Worm (Caenorhabditis elegans) whole organism, L2 larva: ENCODE data around the gene B0478.3.
A peak's percentile ranks its signal among the peaks of the same experiment; 100 is the strongest.

Experiments
- C34F6.9 ChIP-seq: fragments of 150-350 bp; optimal IDR thresholded peaks from 2 replicates; lab custom pipeline; 2014; ENCODE audit warnings: missing biosample characterization, missing genetic modification characterization
- F13H6.1 ChIP-seq: sonication (generic microtip); optimal IDR thresholded peaks from 2 replicates; lab custom pipeline; 2016; ENCODE audit warnings: missing genetic modification characterization, missing compliant biosample characterization
- R02D3.7 ChIP-seq: fragments of 150-350 bp; optimal IDR thresholded peaks from 2 replicates; lab custom pipeline; 2014; ENCODE audit warnings: missing biosample characterization, missing genetic modification characterization
- Y55F3AM.14 ChIP-seq: fragments of 200-800 bp; sonication (Bioruptor generic); optimal IDR thresholded peaks from 2 replicates; lab custom pipeline; 2018; ENCODE audit warnings: mild to moderate bottlenecking, missing genetic modification characterization, missing compliant biosample characterization
- ZK546.5 ChIP-seq: sonication (generic microtip); optimal IDR thresholded peaks from 2 replicates; lab custom pipeline; 2017; ENCODE audit warnings: missing biosample characterization, missing genetic modification characterization
- alr-1 ChIP-seq: fragments of 150-350 bp; optimal IDR thresholded peaks from 2 replicates; lab custom pipeline; 2014; ENCODE audit warnings: missing biosample characterization, missing genetic modification characterization
- aly-2 ChIP-seq: fragments of 150-350 bp; optimal IDR thresholded peaks from 2 replicates; lab custom pipeline; 2014; ENCODE audit warnings: missing biosample characterization, missing genetic modification characterization
- ama-1 ChIP-seq: fragments of 150-350 bp; optimal IDR thresholded peaks from 2 replicates; lab custom pipeline; 2018; ENCODE audit warnings: inconsistent platforms
- blmp-1 ChIP-seq: sonication (generic microtip); optimal IDR thresholded peaks from 2 replicates; lab custom pipeline; 2017; ENCODE audit warnings: missing genetic modification characterization, mild to moderate bottlenecking, missing compliant biosample characterization, antibody characterized with exemption, moderate library complexity; ENCODE audit not compliant: insufficient read depth
- ceh-16 ChIP-seq: fragments of 150-350 bp; optimal IDR thresholded peaks from 2 replicates; lab custom pipeline; 2014; ENCODE audit warnings: missing biosample characterization, missing genetic modification characterization
- ceh-82 ChIP-seq: fragments of 150-350 bp; optimal IDR thresholded peaks from 2 replicates; lab custom pipeline; 2014; ENCODE audit warnings: missing biosample characterization, missing genetic modification characterization
- crh-2 ChIP-seq: sonication (generic microtip); optimal IDR thresholded peaks from 2 replicates; lab custom pipeline; 2017; ENCODE audit warnings: missing biosample characterization, missing genetic modification characterization
- dmd-4 ChIP-seq: sonication (generic microtip); optimal IDR thresholded peaks from 2 replicates; lab custom pipeline; 2017; ENCODE audit warnings: missing biosample characterization, missing genetic modification characterization
- egl-27 ChIP-seq: sonication (generic microtip); optimal IDR thresholded peaks from 3 replicates; lab custom pipeline; 2017; ENCODE audit warnings: missing biosample characterization, missing genetic modification reagents, missing genetic modification characterization
- elt-1 ChIP-seq: fragments of 150-350 bp; optimal IDR thresholded peaks from 2 replicates; lab custom pipeline; 2014; ENCODE audit warnings: missing biosample characterization, missing genetic modification characterization
- elt-3 ChIP-seq: sonication (generic microtip); optimal IDR thresholded peaks from 2 replicates; lab custom pipeline; 2017; ENCODE audit warnings: missing biosample characterization, missing genetic modification characterization
- fos-1 ChIP-seq: fragments of 150-350 bp; optimal IDR thresholded peaks from 2 replicates; lab custom pipeline; 2014; ENCODE audit warnings: missing biosample characterization, missing genetic modification characterization
- gmeb-1 ChIP-seq: fragments of 150-350 bp; optimal IDR thresholded peaks from 2 replicates; lab custom pipeline; 2014; ENCODE audit warnings: missing biosample characterization, missing genetic modification characterization
- lin-11 ChIP-seq: fragments of 150-350 bp; sonication (generic microtip); optimal IDR thresholded peaks from 2 replicates; lab custom pipeline; 2014; ENCODE audit warnings: missing biosample characterization, missing genetic modification characterization, inconsistent platforms, mixed read lengths
- lin-13 ChIP-seq: fragments of 150-350 bp; optimal IDR thresholded peaks from 2 replicates; lab custom pipeline; 2014; ENCODE audit warnings: missing biosample characterization, missing genetic modification reagents, missing genetic modification characterization
- lin-39 ChIP-seq: fragments of 150-350 bp; optimal IDR thresholded peaks from 2 replicates; lab custom pipeline; 2014; ENCODE audit warnings: missing biosample characterization, missing genetic modification reagents, missing genetic modification characterization
- lsy-2 ChIP-seq, 2 experiments: fragments of 150-350 bp in 1 of 2; sonication (generic microtip) in 1 of 2; optimal IDR thresholded peaks; 2 replicates each; lab custom pipeline; 2014 to 2017; ENCODE audit warnings: missing biosample characterization in 2 of 2, missing genetic modification characterization in 2 of 2
- mab-5 ChIP-seq: fragments of 150-350 bp; optimal IDR thresholded peaks from 2 replicates; lab custom pipeline; 2014; ENCODE audit warnings: missing biosample characterization, missing genetic modification characterization
- mbf-1 ChIP-seq: sonication (generic microtip); optimal IDR thresholded peaks from 2 replicates; lab custom pipeline; 2017; ENCODE audit warnings: missing biosample characterization, missing genetic modification characterization
- mdl-1 ChIP-seq, 2 experiments: fragments of 150-350 bp in 1 of 2; sonication (generic microtip) in 1 of 2; optimal IDR thresholded peaks; 2 replicates each; lab custom pipeline; 2017; ENCODE audit warnings: missing biosample characterization in 2 of 2, missing genetic modification characterization in 2 of 2
- nhr-10 ChIP-seq: sonication (generic microtip); optimal IDR thresholded peaks from 2 replicates; lab custom pipeline; 2017; ENCODE audit warnings: missing biosample characterization, missing genetic modification characterization
- nhr-11 ChIP-seq: fragments of 150-350 bp; optimal IDR thresholded peaks from 2 replicates; lab custom pipeline; 2014; ENCODE audit warnings: missing biosample characterization, missing genetic modification characterization
- nhr-12 ChIP-seq: fragments of 150-350 bp; optimal IDR thresholded peaks from 2 replicates; lab custom pipeline; 2014; ENCODE audit warnings: missing biosample characterization, missing genetic modification characterization
- nhr-129 ChIP-seq: fragments of 150-350 bp; optimal IDR thresholded peaks from 2 replicates; lab custom pipeline; 2014; ENCODE audit warnings: missing biosample characterization, missing genetic modification characterization
- nhr-21 ChIP-seq: fragments of 150-350 bp; optimal IDR thresholded peaks from 2 replicates; lab custom pipeline; 2014; ENCODE audit warnings: missing biosample characterization, missing genetic modification characterization
- nhr-23 ChIP-seq: fragments of 150-350 bp; optimal IDR thresholded peaks from 2 replicates; lab custom pipeline; 2014; ENCODE audit warnings: missing biosample characterization, missing genetic modification reagents, missing genetic modification characterization
- nhr-237 ChIP-seq: fragments of 150-350 bp; optimal IDR thresholded peaks from 2 replicates; lab custom pipeline; 2014; ENCODE audit warnings: missing biosample characterization, missing genetic modification characterization
- nhr-25 ChIP-seq: fragments of 150-350 bp; sonication (generic microtip); optimal IDR thresholded peaks from 3 replicates; lab custom pipeline; 2014; ENCODE audit warnings: missing biosample characterization, missing genetic modification characterization
- nhr-6 ChIP-seq: fragments of 150-350 bp; optimal IDR thresholded peaks from 2 replicates; lab custom pipeline; 2014; ENCODE audit warnings: missing biosample characterization, missing genetic modification characterization
- nhr-77 ChIP-seq: fragments of 150-350 bp; optimal IDR thresholded peaks from 2 replicates; lab custom pipeline; 2014; ENCODE audit warnings: missing biosample characterization, missing genetic modification characterization
- peb-1 ChIP-seq: fragments of 150-350 bp; optimal IDR thresholded peaks from 2 replicates; lab custom pipeline; 2014; ENCODE audit warnings: missing biosample characterization, missing genetic modification characterization
- sem-4 ChIP-seq: fragments of 150-350 bp; optimal IDR thresholded peaks from 2 replicates; lab custom pipeline; 2014; ENCODE audit warnings: missing biosample characterization, missing genetic modification reagents, missing genetic modification characterization
- skn-1 ChIP-seq: sonication (generic microtip); optimal IDR thresholded peaks from 2 replicates; lab custom pipeline; 2017; ENCODE audit warnings: missing biosample characterization, missing genetic modification characterization
- sma-3 ChIP-seq: sonication (generic microtip); optimal IDR thresholded peaks from 2 replicates; lab custom pipeline; 2016; ENCODE audit warnings: missing genetic modification reagents, missing genetic modification characterization, missing compliant biosample characterization
- sma-9 ChIP-seq, 2 experiments: fragments of 150-350 bp in 1 of 2; sonication (generic microtip) in 1 of 2; optimal IDR thresholded peaks; 2 replicates each; lab custom pipeline; 2014 to 2016; ENCODE audit warnings: missing genetic modification characterization in 2 of 2, mild to moderate bottlenecking in 1 of 2, missing biosample characterization in 1 of 2, missing compliant biosample characterization in 1 of 2, missing genetic modification reagents in 1 of 2, moderate library complexity in 1 of 2
- snpc-4 ChIP-seq: fragments of 150-350 bp; optimal IDR thresholded peaks from 2 replicates; lab custom pipeline; 2014; ENCODE audit warnings: missing biosample characterization, missing genetic modification characterization
- unc-39 ChIP-seq: fragments of 150-350 bp; optimal IDR thresholded peaks from 2 replicates; lab custom pipeline; 2014; ENCODE audit warnings: missing biosample characterization, missing genetic modification characterization
- unc-55 ChIP-seq: fragments of 150-350 bp; sonication (generic microtip); optimal IDR thresholded peaks from 3 replicates; lab custom pipeline; 2014; ENCODE audit warnings: missing biosample characterization, missing genetic modification reagents, missing genetic modification characterization
- unc-62 ChIP-seq: fragments of 150-350 bp; optimal IDR thresholded peaks from 2 replicates; lab custom pipeline; 2014; ENCODE audit warnings: missing biosample characterization, missing genetic modification reagents, missing genetic modification characterization
- zag-1 ChIP-seq: fragments of 150-350 bp; optimal IDR thresholded peaks from 2 replicates; lab custom pipeline; 2014; ENCODE audit warnings: missing biosample characterization, missing genetic modification characterization
- ztf-1 ChIP-seq: fragments of 200-800 bp; sonication (Bioruptor generic); conservative IDR thresholded peaks from 2 replicates; pipeline ENCODE4 v1.3.6; 2022; ENCODE audit warnings: missing genetic modification characterization, missing compliant biosample characterization
- ztf-11 ChIP-seq: sonication (generic microtip); optimal IDR thresholded peaks from 2 replicates; lab custom pipeline; 2017; ENCODE audit warnings: missing biosample characterization, missing genetic modification characterization
- ztf-4 ChIP-seq: fragments of 150-350 bp; optimal IDR thresholded peaks from 2 replicates; lab custom pipeline; 2014; ENCODE audit warnings: missing biosample characterization, missing genetic modification characterization

The B0478.3 gene

DNA sequence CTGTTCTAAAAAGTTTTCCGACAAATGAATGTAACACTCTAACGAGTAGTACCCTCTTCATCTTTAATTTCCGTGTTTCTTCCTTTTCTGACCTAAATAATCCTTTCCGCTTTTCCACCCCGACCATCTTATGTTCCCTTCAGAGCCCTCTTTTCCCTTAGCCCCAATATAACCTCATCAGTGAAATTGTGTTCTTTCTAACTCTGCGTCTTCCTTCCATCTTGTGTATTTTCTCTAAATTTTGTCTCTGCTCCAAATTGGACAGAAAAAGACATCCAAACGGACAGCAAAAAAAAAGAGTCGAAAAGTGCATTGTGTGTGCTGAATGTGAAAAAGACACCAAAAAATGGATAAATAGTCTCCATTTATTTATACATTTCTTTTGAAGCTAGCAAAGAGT lies 4.9 kb downstream of the B0478.3 start:
- no peak for TF ChIP-seq unc-62
- peak; percentile 16 for TF ChIP-seq zag-1 (tag; lab: Kevin White, UChicago)
- no peak for TF ChIP-seq R02D3.7
- TF ChIP-seq C34F6.9: peak; percentile 35
- TF ChIP-seq unc-39 (tag; lab: Kevin White, UChicago): no peak
- peak; percentile 17 for TF ChIP-seq sma-9 (GFP tag; optimal IDR thresholded peaks at IDR 0.05; lab: Kevin White, UChicago)
- no peak for TF ChIP-seq sma-9 (tag; optimal IDR thresholded peaks at IDR 0.05; lab: Kevin White, UChicago)
- TF ChIP-seq sem-4 (tag; lab: Kevin White, UChicago): peak; percentile 46
- TF ChIP-seq dmd-4: no peak
- no peak for TF ChIP-seq blmp-1 (tag; lab: Kevin White, UChicago)
- peak; percentile 16 for TF ChIP-seq nhr-6 (tag; lab: Kevin White, UChicago)
- no peak for TF ChIP-seq ceh-82 (tag; lab: Kevin White, UChicago)
- peak in 1 of 2 experiments; percentile 52 for TF ChIP-seq lsy-2 (tag; optimal IDR thresholded peaks at IDR 0.05; lab: Kevin White, UChicago)
- TF ChIP-seq crh-2 (tag; lab: Kevin White, UChicago): peak; percentile 27
- TF ChIP-seq Y55F3AM.14 (GFP tag; lab: Kevin White, UChicago): no peak
- TF ChIP-seq elt-1: no peak
- no peak for TF ChIP-seq lin-13
- TF ChIP-seq ztf-4 (tag; lab: Kevin White, UChicago): no peak
- peak; percentile 24 for TF ChIP-seq unc-55

ce11 chrIV:6958696-6959095 lies 5.7 kb downstream of the B0478.3 start:
- no peak for TF ChIP-seq nhr-23 (tag; lab: Kevin White, UChicago)
- TF ChIP-seq nhr-237: no peak
- no peak for TF ChIP-seq blmp-1 (tag; lab: Kevin White, UChicago)
- no peak for TF ChIP-seq elt-1
- no peak for TF ChIP-seq ceh-16
- TF ChIP-seq zag-1 (tag; lab: Kevin White, UChicago): peak; percentile 33
- TF ChIP-seq sem-4 (tag; lab: Kevin White, UChicago): no peak
- TF ChIP-seq ama-1 (lab: Kevin White, UChicago): no peak
- TF ChIP-seq nhr-77 (tag; lab: Kevin White, UChicago): no peak
- no peak for TF ChIP-seq alr-1
- no peak for TF ChIP-seq R02D3.7
- no peak for TF ChIP-seq ztf-1 (GFP tag; lab: Robert Waterston, UW)
- peak; percentile 57 for TF ChIP-seq crh-2 (tag; lab: Kevin White, UChicago)
- no peak for TF ChIP-seq snpc-4 (tag; lab: Kevin White, UChicago)
- peak; percentile 53 for TF ChIP-seq unc-55
- TF ChIP-seq elt-3 (tag; lab: Kevin White, UChicago): no peak
- peak; percentile 12 for TF ChIP-seq F13H6.1
- peak in 1 of 2 experiments; percentile 65 for TF ChIP-seq lsy-2 (tag; optimal IDR thresholded peaks at IDR 0.05; lab: Kevin White, UChicago)
- TF ChIP-seq lin-13: no peak
- no peak for TF ChIP-seq fos-1 (tag; lab: Kevin White, UChicago)
- TF ChIP-seq nhr-12 (tag; lab: Kevin White, UChicago): no peak
- TF ChIP-seq skn-1 (tag; lab: Kevin White, UChicago): no peak
- no peak for TF ChIP-seq peb-1 (tag; lab: Kevin White, UChicago)
- TF ChIP-seq nhr-11 (tag; lab: Kevin White, UChicago): no peak
- peak; percentile 56 for TF ChIP-seq Y55F3AM.14 (GFP tag; lab: Kevin White, UChicago)
- no peak for TF ChIP-seq aly-2 (tag; lab: Kevin White, UChicago)
- peak; percentile 25 for TF ChIP-seq nhr-129 (tag; lab: Kevin White, UChicago)
- no peak for TF ChIP-seq sma-3
- TF ChIP-seq unc-62: no peak
- peak; percentile 95 for TF ChIP-seq mab-5
- TF ChIP-seq nhr-25: no peak
- TF ChIP-seq ztf-4 (tag; lab: Kevin White, UChicago): no peak
- TF ChIP-seq gmeb-1 (tag; lab: Kevin White, UChicago): no peak
- TF ChIP-seq lin-39 (tag; lab: Kevin White, UChicago): no peak
- no peak for TF ChIP-seq dmd-4
- no peak for TF ChIP-seq ztf-11 (tag; lab: Kevin White, UChicago)
- no peak for TF ChIP-seq nhr-21 (tag; lab: Kevin White, UChicago)
- TF ChIP-seq ceh-82 (tag; lab: Kevin White, UChicago): no peak
- TF ChIP-seq ZK546.5 (tag; lab: Kevin White, UChicago): no peak
- no peak for TF ChIP-seq mdl-1 (tag; optimal IDR thresholded peaks at IDR 0.05; lab: Kevin White, UChicago)
- no peak for TF ChIP-seq unc-39 (tag; lab: Kevin White, UChicago)
- no peak for TF ChIP-seq lin-11 (tag; lab: Kevin White, UChicago)
- TF ChIP-seq egl-27 (tag; lab: Kevin White, UChicago): no peak
- TF ChIP-seq nhr-6 (tag; lab: Kevin White, UChicago): no peak
- peak; percentile 56 for TF ChIP-seq C34F6.9
- no peak for TF ChIP-seq mbf-1 (tag; lab: Kevin White, UChicago)
- TF ChIP-seq sma-9 (GFP tag; optimal IDR thresholded peaks at IDR 0.05; lab: Kevin White, UChicago): peak; percentile 5
- no peak for TF ChIP-seq sma-9 (tag; optimal IDR thresholded peaks at IDR 0.05; lab: Kevin White, UChicago)
- TF ChIP-seq nhr-10 (tag; lab: Kevin White, UChicago): no peak
